Fruit fly (Drosophila melanogaster): ENCODE data around the gene CG31106.

CG31106 gene

dm6 chr3R:25235362-25235761, 19.3 kb downstream of the CG31106 start, which contains the start of gene Sil1 (continued):
- TF ChIP-seq Ssrp (tag; optimal IDR thresholded peaks at IDR 0.05) (no peak), CG13424 (tag; optimal IDR thresholded peaks at IDR 0.05) (no peak), row (GFP tag; IDR thresholded peaks at IDR 0.05) (0 out of 3 replicates have a peak, but pooled peaks have one; percentile 5), E2f2 (GFP tag; IDR thresholded peaks at IDR 0.05) (peak; percentile 89), sr (GFP tag; IDR thresholded peaks at IDR 0.05) (no peak), CG2116 (GFP tag; optimal IDR thresholded peaks at IDR 0.05) (peak; percentile 26), lilli (GFP tag; optimal IDR thresholded peaks at IDR 0.05) (no peak), corto (GFP tag; optimal IDR thresholded peaks at IDR 0.05) (no peak), CG10462 (GFP tag; optimal IDR thresholded peaks at IDR 0.05) (no peak), ab (GFP tag; optimal IDR thresholded peaks at IDR 0.05) (no peak), ken (GFP tag; IDR thresholded peaks at IDR 0.05) (no peak), CG11247 (GFP tag; IDR thresholded peaks at IDR 0.05) (no peak), CG4424 (GFP tag; optimal IDR thresholded peaks at IDR 0.05) (no peak), sug (tag; optimal IDR thresholded peaks at IDR 0.05) (no peak), BEAF-32 (GFP tag; optimal IDR thresholded peaks at IDR 0.05) (peak; percentile 40), tna (GFP tag; IDR thresholded peaks at IDR 0.05; ENCODE audit: partially characterized antibody) (no peak), CG5245 (GFP tag; optimal IDR thresholded peaks at IDR 0.05) (no peak), CG13287 (GFP tag; IDR thresholded peaks at IDR 0.05; ENCODE audit: partially characterized antibody) (peak; percentile 9; the same call in 1 of the 2 replicates), MESR4 (GFP tag; optimal IDR thresholded peaks at IDR 0.05) (peak; percentile 50), C15 (GFP tag; IDR thresholded peaks at IDR 0.05) (no peak), CG7839 (tag; optimal IDR thresholded peaks at IDR 0.05) (no peak), knrl (GFP tag; IDR thresholded peaks at IDR 0.05; ENCODE audit: partially characterized antibody) (peak; percentile 31; the same call in 1 of the 3 replicates), org-1 (GFP tag; optimal IDR thresholded peaks at IDR 0.05) (no peak), CG31441 (GFP tag; IDR thresholded peaks at IDR 0.05) (no peak), tap (tag; optimal IDR thresholded peaks at IDR 0.05) (no peak), CG5953 (GFP tag; IDR thresholded peaks at IDR 0.05) (no peak), ttk (GFP tag; IDR thresholded peaks at IDR 0.05) (no peak), CG18262 (tag; optimal IDR thresholded peaks at IDR 0.05) (no peak), CG32772 (GFP tag; IDR thresholded peaks at IDR 0.05) (no peak), Nf-YA (GFP tag; IDR thresholded peaks at IDR 0.05) (no peak), Doc3 (GFP tag; IDR thresholded peaks at IDR 0.05; ENCODE audit: partially characterized antibody) (no peak), tin (GFP tag; optimal IDR thresholded peaks at IDR 0.05) (no peak), CG14710 (tag; optimal IDR thresholded peaks at IDR 0.05) (peak; percentile 22), danr (GFP tag; IDR thresholded peaks at IDR 0.05) (no peak), dati (GFP tag; IDR thresholded peaks at IDR 0.05) (no peak), CG15514 (GFP tag; optimal IDR thresholded peaks at IDR 0.05) (peak; percentile 99), Dref (GFP tag; IDR thresholded peaks at IDR 0.05) (peak; percentile 22; the same call in 1 of the 2 replicates), CG9797 (GFP tag; optimal IDR thresholded peaks at IDR 0.05) (peak; percentile 75), wor (GFP tag; IDR thresholded peaks at IDR 0.05) (no peak), lmd (GFP tag; IDR thresholded peaks at IDR 0.05) (no peak), Dp (GFP tag; optimal IDR thresholded peaks at IDR 0.05) (peak; percentile 84), CG17612 (GFP tag; IDR thresholded peaks at IDR 0.05) (no peak), CG8944 (GFP tag; optimal IDR thresholded peaks at IDR 0.05) (no peak), CrebB (tag; optimal IDR thresholded peaks at IDR 0.05) (no peak), CG42726 (GFP tag; IDR thresholded peaks at IDR 0.05; ENCODE audit: partially characterized antibody) (no peak), stwl (tag; optimal IDR thresholded peaks at IDR 0.05) (peak; percentile 49), CG12155 (GFP tag; optimal IDR thresholded peaks at IDR 0.05) (no peak), HmgZ (tag; optimal IDR thresholded peaks at IDR 0.05) (no peak), CG30020 (tag; optimal IDR thresholded peaks at IDR 0.05) (no peak), CG1603 (tag; optimal IDR thresholded peaks at IDR 0.05) (peak; percentile 67), Scr (GFP tag; IDR thresholded peaks at IDR 0.05; ENCODE audit: partially characterized antibody) (no peak)

All from whole organism, embryonic.